Worm (Caenorhabditis elegans) whole organism, L1 larva: ENCODE measurements around the gene K12H6.6.

Experiments
- F16B12.6 ChIP-seq: fragments of 150-350 bp; optimal IDR thresholded peaks from 2 replicates; lab custom pipeline; 2014; ENCODE audit warnings: missing biosample characterization, missing genetic modification characterization
- alr-1 ChIP-seq: fragments of 200-800 bp; sonication (Bioruptor generic); optimal IDR thresholded peaks from 2 replicates; lab custom pipeline; 2018; ENCODE audit warnings: borderline replicate concordance, mild to moderate bottlenecking, missing genetic modification characterization, missing compliant biosample characterization
- ama-1 ChIP-seq: fragments of 150-350 bp; optimal IDR thresholded peaks from 2 replicates; lab custom pipeline; 2014
- ceh-82 ChIP-seq, 3 experiments: fragments of 150-350 bp in 1 of 3; sonication (generic microtip) in 2 of 3; optimal IDR thresholded peaks; 2 replicates each; lab custom pipeline; 2014 to 2017; ENCODE audit warnings: missing biosample characterization in 3 of 3, missing genetic modification characterization in 3 of 3
- dpl-1 ChIP-seq, 3 experiments: fragments of 150-350 bp in 2 of 3; sonication (generic microtip) in 1 of 3; optimal IDR thresholded peaks; 2 replicates each; lab custom pipeline; 2014 to 2017; ENCODE audit warnings: missing biosample characterization in 3 of 3, missing genetic modification characterization in 3 of 3, missing genetic modification reagents in 3 of 3
- efl-1 ChIP-seq, 4 experiments: fragments of 150-350 bp; optimal IDR thresholded peaks in 3 of 4; peaks in 1 of 4; 1 replicate in 1 of 4; 2 replicates in 3 of 4; lab custom pipeline; 2014; ENCODE audit warnings: missing biosample characterization in 2 of 4, missing genetic modification characterization in 2 of 4, missing genetic modification reagents in 2 of 4
- efl-3 ChIP-seq: fragments of 200-800 bp; sonication (Bioruptor generic); optimal IDR thresholded peaks from 2 replicates; lab custom pipeline; 2018; ENCODE audit warnings: mild to moderate bottlenecking, missing genetic modification characterization, missing compliant biosample characterization
- egl-13 ChIP-seq: sonication (generic microtip); optimal IDR thresholded peaks from 2 replicates; lab custom pipeline; 2016; ENCODE audit warnings: missing genotype, missing genetic modification reagents, missing genetic modification characterization, missing compliant biosample characterization
- elt-2 ChIP-seq: sonication (generic microtip); optimal IDR thresholded peaks from 2 replicates; lab custom pipeline; 2016; ENCODE audit warnings: missing genetic modification characterization, mild to moderate bottlenecking, inconsistent platforms, missing compliant biosample characterization, missing genetic modification reagents
- ets-5 ChIP-seq: fragments of 200-800 bp; sonication (Bioruptor generic); IDR thresholded peaks from 2 replicates; pipeline ENCODE4 v1.3.6; 2022; ENCODE audit warnings: missing genetic modification characterization, missing compliant biosample characterization
- grh-1 ChIP-seq: fragments of 200-800 bp; sonication (Bioruptor generic); IDR thresholded peaks from 2 replicates; pipeline ENCODE4 v1.3.6; 2022; ENCODE audit warnings: missing genetic modification reagents, missing genetic modification characterization, missing compliant biosample characterization
- hlh-17 ChIP-seq: fragments of 200-800 bp; sonication (Bioruptor generic); optimal IDR thresholded peaks from 2 replicates; lab custom pipeline; 2018; ENCODE audit warnings: missing genetic modification characterization, mild to moderate bottlenecking, missing compliant biosample characterization, moderate library complexity, borderline replicate concordance
- hpl-2 ChIP-seq: fragments of 150-350 bp; optimal IDR thresholded peaks from 2 replicates; lab custom pipeline; 2014; ENCODE audit warnings: missing biosample characterization, missing genetic modification reagents, missing genetic modification characterization
- irx-1 ChIP-seq: sonication (generic microtip); optimal IDR thresholded peaks from 2 replicates; lab custom pipeline; 2016; ENCODE audit warnings: missing genetic modification characterization, missing compliant biosample characterization
- lin-13 ChIP-seq: fragments of 150-350 bp; optimal IDR thresholded peaks from 2 replicates; lab custom pipeline; 2014; ENCODE audit warnings: missing biosample characterization, missing genetic modification reagents, missing genetic modification characterization
- lin-14 ChIP-seq: fragments of 200-800 bp; sonication (Bioruptor generic); optimal IDR thresholded peaks from 2 replicates; lab custom pipeline; 2018; ENCODE audit warnings: mild to moderate bottlenecking, missing genetic modification characterization, moderate library complexity, missing compliant biosample characterization
- lin-35 ChIP-seq, 2 experiments: fragments of 150-350 bp; optimal IDR thresholded peaks; 2 replicates each; lab custom pipeline; 2014; ENCODE audit warnings: missing biosample characterization in 2 of 2, missing genetic modification characterization in 2 of 2, missing genetic modification reagents in 2 of 2
- lin-39 ChIP-seq: fragments of 150-350 bp; optimal IDR thresholded peaks from 2 replicates; lab custom pipeline; 2014; ENCODE audit warnings: missing biosample characterization, missing genetic modification reagents, missing genetic modification characterization
- lsy-2 ChIP-seq, 2 experiments: fragments of 150-350 bp; optimal IDR thresholded peaks; 2 replicates each; lab custom pipeline; 2014; ENCODE audit warnings: missing biosample characterization in 2 of 2, missing genetic modification characterization in 2 of 2
- mab-9 ChIP-seq: fragments of 200-800 bp; sonication (Bioruptor generic); IDR thresholded peaks from 2 replicates; pipeline ENCODE4 v1.3.6; 2022; ENCODE audit warnings: missing genetic modification reagents, missing genetic modification characterization, missing compliant biosample characterization
- mdl-1 ChIP-seq, 2 experiments: fragments of 150-350 bp; optimal IDR thresholded peaks; 2 replicates each; lab custom pipeline; 2014 to 2017; ENCODE audit warnings: missing biosample characterization in 2 of 2, missing genetic modification characterization in 2 of 2, inconsistent platforms in 1 of 2
- nhr-12 ChIP-seq: sonication (generic microtip); optimal IDR thresholded peaks from 2 replicates; lab custom pipeline; 2017; ENCODE audit warnings: missing biosample characterization, missing genetic modification characterization
- nhr-19 ChIP-seq: fragments of 200-800 bp; sonication (Bioruptor generic); conservative IDR thresholded peaks from 2 replicates; pipeline ENCODE4 v1.3.6; 2022; ENCODE audit warnings: missing genetic modification characterization, missing compliant biosample characterization
- nhr-28 ChIP-seq: fragments of 150-350 bp; optimal IDR thresholded peaks from 2 replicates; lab custom pipeline; 2014; ENCODE audit warnings: missing biosample characterization, missing genetic modification characterization
- nhr-47 ChIP-seq: sonication (generic microtip); optimal IDR thresholded peaks from 2 replicates; lab custom pipeline; 2016; ENCODE audit warnings: mild to moderate bottlenecking, missing genetic modification characterization, moderate library complexity, missing compliant biosample characterization
- nhr-76 ChIP-seq: sonication (generic microtip); optimal IDR thresholded peaks from 2 replicates; lab custom pipeline; 2017; ENCODE audit warnings: missing biosample characterization, missing genetic modification characterization
- nhr-77 ChIP-seq: fragments of 150-350 bp; optimal IDR thresholded peaks from 2 replicates; lab custom pipeline; 2014; ENCODE audit warnings: missing biosample characterization, missing genetic modification characterization
- nhr-85 ChIP-seq: sonication (generic microtip); peaks from one replicate; lab custom pipeline; 2016; ENCODE audit warnings: missing genetic modification characterization, inconsistent platforms, missing compliant biosample characterization
- pag-3 ChIP-seq: sonication (generic microtip); optimal IDR thresholded peaks from 2 replicates; lab custom pipeline; 2017; ENCODE audit warnings: missing genetic modification characterization, mild to moderate bottlenecking, missing compliant biosample characterization, antibody characterized with exemption, borderline replicate concordance; ENCODE audit not compliant: insufficient read depth
- snpc-4 ChIP-seq: fragments of 150-350 bp; optimal IDR thresholded peaks from 2 replicates; lab custom pipeline; 2014; ENCODE audit warnings: missing biosample characterization, missing genetic modification characterization
- snu-23 ChIP-seq: sonication (generic microtip); optimal IDR thresholded peaks from 2 replicates; lab custom pipeline; 2016; ENCODE audit warnings: missing genetic modification characterization, missing compliant biosample characterization
- sptf-1 ChIP-seq: fragments of 150-350 bp; optimal IDR thresholded peaks from 2 replicates; lab custom pipeline; 2014; ENCODE audit warnings: missing biosample characterization, missing genetic modification characterization
- swsn-7 ChIP-seq: sonication (generic microtip); optimal IDR thresholded peaks from 2 replicates; lab custom pipeline; 2016; ENCODE audit warnings: missing genetic modification characterization, missing compliant biosample characterization
- tlp-1 ChIP-seq: fragments of 150-350 bp; optimal IDR thresholded peaks from 2 replicates; lab custom pipeline; 2014; ENCODE audit warnings: missing biosample characterization, missing genetic modification characterization
- unc-62 ChIP-seq: fragments of 150-350 bp; optimal IDR thresholded peaks from 2 replicates; lab custom pipeline; 2014; ENCODE audit warnings: missing biosample characterization, missing genetic modification reagents, missing genetic modification characterization
- xbp-1 ChIP-seq: sonication (generic microtip); optimal IDR thresholded peaks from 2 replicates; lab custom pipeline; 2016; ENCODE audit warnings: missing genetic modification characterization, missing compliant biosample characterization

Gene K12H6.6

ce11 chrII:2800550-2801233, 30.3 kb downstream of the K12H6.6 start, which contains the start of gene nhr-119 (continued):
- TF ChIP-seq lin-39 = peak; percentile 92
- TF ChIP-seq lin-13 (GFP tag; lab: Kevin White, UChicago) = peak; percentile 26
- TF ChIP-seq sptf-1 (tag; lab: Kevin White, UChicago) = no peak
- TF ChIP-seq swsn-7 = peak; percentile 66
- TF ChIP-seq efl-3 (GFP tag; lab: Kevin White, UChicago) = no peak
- peak; percentile 98 for TF ChIP-seq nhr-85 (tag; lab: Kevin White, UChicago)
- TF ChIP-seq mab-9 (GFP tag; lab: Robert Waterston, UW) = no peak
- TF ChIP-seq mdl-1 (tag; optimal IDR thresholded peaks at IDR 0.05; lab: Kevin White, UChicago) = peak in 1 of 2 experiments; percentile 71
- TF ChIP-seq unc-62 = no peak
- TF ChIP-seq dpl-1 (GFP tag; optimal IDR thresholded peaks at IDR 0.05; lab: Kevin White, UChicago) = peak; percentile 32 to 58 (median 34)
- no peak for TF ChIP-seq nhr-28 (tag; lab: Kevin White, UChicago)
- peak; percentile 77 for TF ChIP-seq nhr-47 (tag; lab: Kevin White, UChicago)
- peak; percentile 85 for TF ChIP-seq nhr-19 (GFP tag; lab: Robert Waterston, UW)
- TF ChIP-seq irx-1 = peak; percentile 28
- TF ChIP-seq elt-2 (tag; lab: Kevin White, UChicago) = peak; percentile 95
- TF ChIP-seq egl-13 (tag; lab: Kevin White, UChicago) = no peak
- TF ChIP-seq ets-5 = no peak

- TF ChIP-seq ets-5 (no peak), lin-13 (GFP tag; lab: Kevin White, UChicago) (no peak), efl-1 (optimal IDR thresholded peaks at IDR 0.05; lab: Kevin White, UChicago) (no peak), efl-1 (GFP tag; optimal IDR thresholded peaks at IDR 0.05 in 1 of 2; lab: Kevin White, UChicago) (peak in 1 of 2 experiments; percentile 63)
These were observed 33.1 kb downstream of the K12H6.6 start for ce11 chrII:2797951-2798350.

ce11 chrII:2796431-2796830, 34.6 kb downstream of the K12H6.6 start:
- TF ChIP-seq nhr-76 (tag; lab: Kevin White, UChicago) = no peak
- TF ChIP-seq efl-1 (optimal IDR thresholded peaks at IDR 0.05; lab: Kevin White, UChicago) = no peak
- TF ChIP-seq efl-1 (GFP tag; optimal IDR thresholded peaks at IDR 0.05 in 1 of 2; lab: Kevin White, UChicago) = peak in 1 of 2 experiments; percentile 87
- TF ChIP-seq, all 84 proteins: peak for 1

ce11 chrII:2795413-2795812, 35.6 kb downstream of the K12H6.6 start:
- TF ChIP-seq lin-13 (GFP tag; lab: Kevin White, UChicago) (no peak), hpl-2 (no peak), snu-23 (GFP tag; lab: Kevin White, UChicago) (no peak), pag-3 (tag; lab: Kevin White, UChicago) (no peak), snpc-4 (no peak), tlp-1 (tag; lab: Kevin White, UChicago) (no peak), alr-1 (tag; lab: Kevin White, UChicago) (no peak), lsy-2 (tag; optimal IDR thresholded peaks at IDR 0.05; lab: Kevin White, UChicago) (no peak), grh-1 (GFP tag; lab: Robert Waterston, UW) (no peak), nhr-12 (tag; lab: Kevin White, UChicago) (no peak), lin-35 (GFP tag; optimal IDR thresholded peaks at IDR 0.05; lab: Kevin White, UChicago) (no peak), xbp-1 (tag; lab: Kevin White, UChicago) (no peak), hlh-17 (GFP tag; lab: Kevin White, UChicago) (no peak), ama-1 (lab: Kevin White, UChicago) (no peak), nhr-77 (tag; lab: Kevin White, UChicago) (no peak), ceh-82 (tag; optimal IDR thresholded peaks at IDR 0.05; lab: Kevin White, UChicago) (no peak), lin-14 (GFP tag; lab: Kevin White, UChicago) (no peak), F16B12.6 (tag; lab: Kevin White, UChicago) (no peak)
